Fruit fly (Drosophila melanogaster): Measurements from ENCODE around the gene if.

if gene

dm6 chrX:16751579-16752156 is 31.6 kb downstream of the if start, which contains the start of gene goe (continued):
- peak; percentile 84 for TF ChIP-seq jumu (GFP tag; optimal IDR thresholded peaks at IDR 0.05)
- peak; percentile 80 for TF ChIP-seq CG4282 (GFP tag; optimal IDR thresholded peaks at IDR 0.05)
- TF ChIP-seq D19A (tag; optimal IDR thresholded peaks at IDR 0.05) = no peak
- TF ChIP-seq CG13287 (GFP tag; IDR thresholded peaks at IDR 0.05; ENCODE audit: partially characterized antibody) = peak; percentile 93
- TF ChIP-seq Ets65A (GFP tag) = peak; percentile 99
- peak; percentile 100 for TF ChIP-seq Ets97D (GFP tag; optimal IDR thresholded peaks at IDR 0.05)
- TF ChIP-seq Dll (GFP tag; IDR thresholded peaks at IDR 0.05; ENCODE audit: partially characterized antibody) = peak; percentile 86
- peak; percentile 40 for TF ChIP-seq BtbVII (GFP tag; optimal IDR thresholded peaks at IDR 0.05)
- TF ChIP-seq CG14965 (GFP tag; optimal IDR thresholded peaks at IDR 0.05; ENCODE audit: borderline replicate concordance) = peak; percentile 37
- TF ChIP-seq CG10147 (GFP tag; optimal IDR thresholded peaks at IDR 0.05) = peak; percentile 49
- TF ChIP-seq otp (GFP tag; IDR thresholded peaks at IDR 0.05) = peak; percentile 73; the same call in 2 of the 3 replicates
- TF ChIP-seq CG2129 (GFP tag; IDR thresholded peaks at IDR 0.05; ENCODE audit: partially characterized antibody) = peak; percentile 74
- TF ChIP-seq cad (GFP tag; optimal IDR thresholded peaks at IDR 0.05) = no peak
- no peak for TF ChIP-seq CG6254 (GFP tag; optimal IDR thresholded peaks at IDR 0.05)
- TF ChIP-seq CG12744 (GFP tag; optimal IDR thresholded peaks at IDR 0.05) = peak; percentile 76
- TF ChIP-seq gcm2 (GFP tag; optimal IDR thresholded peaks at IDR 0.05) = peak; percentile 49
- peak; percentile 44; the same call in 1 of the 2 replicates for TF ChIP-seq tna (GFP tag; IDR thresholded peaks at IDR 0.05; ENCODE audit: partially characterized antibody)
- TF ChIP-seq Bgb (GFP tag; IDR thresholded peaks at IDR 0.05; ENCODE audit: partially characterized antibody) = peak; percentile 97
- peak; percentile 91 for TF ChIP-seq slbo (GFP tag; IDR thresholded peaks at IDR 0.05)
- TF ChIP-seq CG7556 (GFP tag; optimal IDR thresholded peaks at IDR 0.05) = peak; percentile 34
- TF ChIP-seq CG4424 (GFP tag; optimal IDR thresholded peaks at IDR 0.05) = peak; percentile 70
- TF ChIP-seq ranshi (GFP tag; IDR thresholded peaks at IDR 0.05) = peak; percentile 68
- TF ChIP-seq Meics (GFP tag; optimal IDR thresholded peaks at IDR 0.05) = peak; percentile 85
- TF ChIP-seq dimm (GFP tag; IDR thresholded peaks at IDR 0.05) = 0 out of 2 replicates have a peak, but pooled peaks have one; percentile 27
- TF ChIP-seq vnd (GFP tag; IDR thresholded peaks at IDR 0.05; ENCODE audit: partially characterized antibody) = peak; percentile 76
- TF ChIP-seq lbe (GFP tag; optimal IDR thresholded peaks at IDR 0.05) = peak; percentile 16
- TF ChIP-seq ham (GFP tag; IDR thresholded peaks at IDR 0.05) = peak; percentile 66; the same call in 1 of the 2 replicates
- TF ChIP-seq CG11085 (GFP tag; IDR thresholded peaks at IDR 0.05) = peak; percentile 86
- TF ChIP-seq Dp (GFP tag; optimal IDR thresholded peaks at IDR 0.05) = peak; percentile 73
- TF ChIP-seq zfh2 (GFP tag; optimal IDR thresholded peaks at IDR 0.05) = peak; percentile 90
- peak; percentile 40 for TF ChIP-seq Adf1 (GFP tag; IDR thresholded peaks at IDR 0.05)
- no peak for TF ChIP-seq CG15073 (GFP tag; optimal IDR thresholded peaks at IDR 0.05)
- peak; percentile 46 for TF ChIP-seq gcm (GFP tag; optimal IDR thresholded peaks at IDR 0.05)
- peak; percentile 13 for TF ChIP-seq Elba2 (GFP tag; optimal IDR thresholded peaks at IDR 0.05)
- peak; percentile 98 for TF ChIP-seq Sry-δ (GFP tag; optimal IDR thresholded peaks at IDR 0.05)
- TF ChIP-seq CG4854 (GFP tag; optimal IDR thresholded peaks at IDR 0.05) = peak; percentile 45
- TF ChIP-seq CG13775 (GFP tag; optimal IDR thresholded peaks at IDR 0.05) = peak; percentile 76
- TF ChIP-seq z (GFP tag; IDR thresholded peaks at IDR 0.05) = no peak
- peak; percentile 73 for TF ChIP-seq CG18599 (GFP tag; optimal IDR thresholded peaks at IDR 0.05)
- peak; percentile 89 for TF ChIP-seq CG2120 (GFP tag; optimal IDR thresholded peaks at IDR 0.05)
- TF ChIP-seq CG14014 (GFP tag; IDR thresholded peaks at IDR 0.05) = peak; percentile 85
- TF ChIP-seq az2 (GFP tag; optimal IDR thresholded peaks at IDR 0.05) = peak; percentile 65
- peak; percentile 81 for TF ChIP-seq CG3847 (GFP tag; IDR thresholded peaks at IDR 0.05)
- peak; percentile 54 for TF ChIP-seq CG4730 (GFP tag; IDR thresholded peaks at IDR 0.05)
- peak; percentile 67 for TF ChIP-seq MBD-R2 (GFP tag; IDR thresholded peaks at IDR 0.05)
- TF ChIP-seq trem (tag; optimal IDR thresholded peaks at IDR 0.05) = peak; percentile 96
- peak; percentile 68 for TF ChIP-seq CG12104 (GFP tag; optimal IDR thresholded peaks at IDR 0.05)
- TF ChIP-seq Blimp-1 (GFP tag; optimal IDR thresholded peaks at IDR 0.05) = peak; percentile 31
- peak; percentile 74 for TF ChIP-seq CG43689 (GFP tag; IDR thresholded peaks at IDR 0.05)
- peak; percentile 46 for TF ChIP-seq CG7928 (GFP tag; optimal IDR thresholded peaks at IDR 0.05)
